Worm (Caenorhabditis elegans): ENCODE results near the gene T04C12.33.
A peak's percentile ranks its signal among the peaks of the same experiment; 100 is the strongest.

The T04C12.33 gene

DNA sequence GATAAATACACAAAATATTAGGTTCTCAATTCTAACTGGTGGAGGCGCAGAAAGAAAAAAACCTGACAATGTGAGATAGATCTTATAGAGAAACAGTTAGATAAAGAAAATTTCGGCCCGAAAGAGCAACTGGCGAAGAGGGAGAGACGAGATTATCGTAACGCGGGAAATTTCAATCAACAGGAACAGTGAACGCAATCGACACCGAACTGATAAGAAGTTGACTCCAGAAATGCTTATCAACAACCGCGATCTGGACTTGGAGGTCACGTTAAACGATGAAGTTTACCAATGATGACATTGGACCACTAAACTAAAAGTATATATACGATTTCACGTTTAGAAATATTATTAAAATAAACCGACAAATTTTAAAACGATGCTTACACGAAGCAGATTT is 24.4 kb downstream of the T04C12.33 start:
- TF ChIP-seq madf-3 (GFP tag; IDR thresholded peaks at IDR 0.05) (peak; percentile 94), B0019.2 (GFP tag; conservative IDR thresholded peaks at IDR 0.05) (no peak), T26A5.8 (tag; optimal IDR thresholded peaks at IDR 0.05) (peak; percentile 73), ceh-79 (tag; optimal IDR thresholded peaks at IDR 0.05) (no peak), F10E7.11 (tag; optimal IDR thresholded peaks at IDR 0.05) (peak; percentile 83), rec-8 (tag; optimal IDR thresholded peaks at IDR 0.05) (peak in 1 of 2 experiments; percentile 2), gei-17 (GFP tag; optimal IDR thresholded peaks at IDR 0.05) (no peak), dpff-1 (tag; optimal IDR thresholded peaks at IDR 0.05) (no peak), lag-1 (GFP tag; IDR thresholded peaks at IDR 0.05) (no peak), hlh-26 (GFP tag; conservative IDR thresholded peaks at IDR 0.05) (no peak), tlf-1 (GFP tag; optimal IDR thresholded peaks at IDR 0.05) (peak; percentile 78), nhr-179 (tag; optimal IDR thresholded peaks at IDR 0.05) (peak; percentile 2), sdz-38 (tag; optimal IDR thresholded peaks at IDR 0.05) (no peak), attf-5 (GFP tag; optimal IDR thresholded peaks at IDR 0.05) (no peak), sptf-2 (GFP tag; optimal IDR thresholded peaks at IDR 0.05) (no peak), egl-44 (GFP tag; IDR thresholded peaks at IDR 0.05) (0 out of 2 replicates have a peak, but pooled peaks have one; percentile 28), ztf-6 (GFP tag; IDR thresholded peaks at IDR 0.05) (no peak), snpc-3.4 (tag; optimal IDR thresholded peaks at IDR 0.05) (peak; percentile 81), hrde-1 (tag; optimal IDR thresholded peaks at IDR 0.05; ENCODE audit: borderline replicate concordance) (peak; percentile 85), tbx-9 (tag; optimal IDR thresholded peaks at IDR 0.05; ENCODE audit: borderline replicate concordance) (no peak), mxl-1 (tag; optimal IDR thresholded peaks at IDR 0.05) (no peak), atf-7 (tag; optimal IDR thresholded peaks at IDR 0.05) (peak; percentile 70), F55B11.4 (tag; optimal IDR thresholded peaks at IDR 0.05; ENCODE audit: borderline replicate concordance, insufficient read depth) (no peak), Y79H2A.3 (GFP tag; conservative IDR thresholded peaks at IDR 0.05) (0 out of 2 replicates have a peak, but pooled peaks have one; percentile 62), repo-1 (tag; optimal IDR thresholded peaks at IDR 0.05) (peak; percentile 64), him-1 (tag; optimal IDR thresholded peaks at IDR 0.05) (peak; percentile 67), F57A8.1 (GFP tag; optimal IDR thresholded peaks at IDR 0.05) (no peak), dox-1 (GFP tag; IDR thresholded peaks at IDR 0.05) (peak; percentile 65), Y56A3A.18 (GFP tag; IDR thresholded peaks at IDR 0.05) (peak; percentile 88), ztf-3 (GFP tag; optimal IDR thresholded peaks at IDR 0.05) (no peak), ztf-28 (GFP tag; IDR thresholded peaks at IDR 0.05) (no peak), athp-1 (tag; optimal IDR thresholded peaks at IDR 0.05) (peak; percentile 72), nhr-27 (tag; optimal IDR thresholded peaks at IDR 0.05) (no peak), nfya-2 (GFP tag; IDR thresholded peaks at IDR 0.05) (peak; percentile 78; the same call in 1 of the 2 replicates), madf-10 (tag; optimal IDR thresholded peaks at IDR 0.05) (peak; percentile 31), attf-3 (GFP tag; conservative IDR thresholded peaks at IDR 0.05) (no peak), ceh-100 (GFP tag; IDR thresholded peaks at IDR 0.05) (peak; percentile 71), ama-1 (optimal IDR thresholded peaks at IDR 0.05) (peak; percentile 73), ama-1 (GFP tag; optimal IDR thresholded peaks at IDR 0.05) (no peak), ztf-22 (GFP tag; optimal IDR thresholded peaks at IDR 0.05) (no peak), mel-28 (tag; optimal IDR thresholded peaks at IDR 0.05; ENCODE audit: borderline replicate concordance) (no peak), C06A6.2 (GFP tag; conservative IDR thresholded peaks at IDR 0.05) (no peak), D2030.7 (GFP tag; IDR thresholded peaks at IDR 0.05) (0 out of 2 replicates have a peak, but pooled peaks have one; percentile 30), aptf-3 (GFP tag; IDR thresholded peaks at IDR 0.05) (peak; percentile 90), F39B2.1 (GFP tag; IDR thresholded peaks at IDR 0.05) (peak; percentile 87), lir-1 (GFP tag; conservative IDR thresholded peaks at IDR 0.05) (no peak), T07F8.4 (tag; optimal IDR thresholded peaks at IDR 0.05) (peak; percentile 81), C17E4.6 (GFP tag; IDR thresholded peaks at IDR 0.05) (peak; percentile 57), ceh-91 (GFP tag; IDR thresholded peaks at IDR 0.05) (peak; percentile 11; the same call in 1 of the 2 replicates)
